Worm (Caenorhabditis elegans): ENCODE measurements around the gene ssup-72.

ssup-72 gene

DNA sequence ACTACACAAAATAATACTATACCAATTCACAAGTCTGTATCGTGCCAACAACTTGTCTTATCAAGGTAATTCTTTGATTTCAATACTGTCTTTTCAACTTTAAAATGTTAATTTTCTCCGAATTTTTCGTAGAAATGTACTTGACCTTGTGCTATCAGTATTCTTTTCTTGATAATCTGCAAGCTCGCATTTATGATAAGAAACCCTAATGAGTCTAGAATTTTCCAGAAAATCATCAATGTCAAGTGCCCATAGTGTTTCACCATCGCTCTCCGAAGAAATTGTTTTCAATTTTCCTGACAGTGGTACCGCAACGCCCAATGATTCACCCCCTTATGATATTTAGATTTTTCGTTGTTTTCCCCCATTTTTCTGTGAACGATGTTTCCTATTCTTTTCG lies 4.8 kb downstream of the ssup-72 start:
- TF ChIP-seq sma-9 (GFP tag; optimal IDR thresholded peaks at IDR 0.05) (no peak), sma-9 (tag; optimal IDR thresholded peaks at IDR 0.05) (no peak), fos-1 (tag; optimal IDR thresholded peaks at IDR 0.05) (peak; percentile 64)

DNA sequence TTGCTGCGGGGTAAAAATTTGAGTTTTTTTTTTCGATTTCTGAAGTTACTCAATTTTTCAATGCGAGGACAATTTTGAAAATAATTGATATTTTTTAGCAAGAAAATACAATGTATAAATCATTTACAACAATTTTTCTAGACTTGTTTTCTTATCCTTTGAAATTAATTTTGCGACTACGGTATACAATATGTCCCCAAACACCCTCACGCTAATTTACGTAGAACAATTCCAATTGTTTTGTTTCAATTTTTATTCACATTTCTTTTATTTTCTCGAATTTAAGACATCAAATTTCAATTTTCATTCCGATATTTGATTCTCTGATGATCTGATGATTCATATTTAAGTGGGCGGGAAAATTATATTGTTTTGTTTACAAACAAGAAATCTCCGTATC lies 5.6 kb downstream of the ssup-72 start:
- no peak for TF ChIP-seq mab-5 (tag; optimal IDR thresholded peaks at IDR 0.05)
- TF ChIP-seq nhr-23 (tag; optimal IDR thresholded peaks at IDR 0.05) = no peak
- no peak for TF ChIP-seq nhr-21 (tag; optimal IDR thresholded peaks at IDR 0.05)
- TF ChIP-seq lin-39 (tag; optimal IDR thresholded peaks at IDR 0.05) = no peak
- TF ChIP-seq sma-3 (GFP tag; optimal IDR thresholded peaks at IDR 0.05) = no peak
- TF ChIP-seq C34F6.9 (tag; optimal IDR thresholded peaks at IDR 0.05) = no peak
- TF ChIP-seq unc-39 (tag; optimal IDR thresholded peaks at IDR 0.05) = no peak
- TF ChIP-seq nhr-129 (tag; optimal IDR thresholded peaks at IDR 0.05) = no peak
- TF ChIP-seq R02D3.7 (tag; optimal IDR thresholded peaks at IDR 0.05) = no peak
- no peak for TF ChIP-seq unc-62 (GFP tag; optimal IDR thresholded peaks at IDR 0.05)
- TF ChIP-seq ama-1 (optimal IDR thresholded peaks at IDR 0.05) = no peak
- no peak for TF ChIP-seq lin-13 (GFP tag; optimal IDR thresholded peaks at IDR 0.05)
- TF ChIP-seq ztf-4 (tag; optimal IDR thresholded peaks at IDR 0.05) = no peak
- TF ChIP-seq F13H6.1 (tag; optimal IDR thresholded peaks at IDR 0.05) = no peak
- TF ChIP-seq nhr-6 (tag; optimal IDR thresholded peaks at IDR 0.05) = no peak
- TF ChIP-seq zag-1 (tag; optimal IDR thresholded peaks at IDR 0.05) = no peak
- TF ChIP-seq ztf-11 (tag; optimal IDR thresholded peaks at IDR 0.05) = no peak
- no peak for TF ChIP-seq nhr-11 (tag; optimal IDR thresholded peaks at IDR 0.05)
- no peak for TF ChIP-seq snpc-4 (tag; optimal IDR thresholded peaks at IDR 0.05)

DNA sequence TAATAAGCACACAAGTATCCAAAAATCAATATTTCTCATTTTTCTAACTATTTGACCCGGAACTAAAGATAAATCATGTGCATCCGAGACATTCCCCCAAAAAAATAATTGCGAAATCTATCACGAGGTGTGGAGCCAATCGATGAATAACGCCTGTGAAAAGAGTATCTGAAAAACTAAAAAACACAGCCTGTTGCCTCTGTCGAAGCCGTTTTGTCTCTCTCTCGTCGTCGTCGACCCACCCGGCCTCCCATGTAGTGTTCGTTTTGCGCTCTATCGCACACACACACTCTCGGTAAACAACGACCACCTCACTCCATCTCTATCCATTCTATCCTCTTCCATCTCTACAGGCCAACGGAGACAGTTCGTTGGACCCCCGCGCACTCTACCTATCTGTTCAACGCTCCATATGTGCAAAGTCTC lies 6.4 kb downstream of the ssup-72 start:
- TF ChIP-seq ceh-16 (tag; optimal IDR thresholded peaks at IDR 0.05) (no peak), nhr-21 (tag; optimal IDR thresholded peaks at IDR 0.05) (no peak), Y55F3AM.14 (GFP tag; optimal IDR thresholded peaks at IDR 0.05) (no peak), sem-4 (tag; optimal IDR thresholded peaks at IDR 0.05) (no peak), zag-1 (tag; optimal IDR thresholded peaks at IDR 0.05) (no peak), unc-39 (tag; optimal IDR thresholded peaks at IDR 0.05) (no peak), nhr-12 (tag; optimal IDR thresholded peaks at IDR 0.05) (no peak), mbf-1 (tag; optimal IDR thresholded peaks at IDR 0.05) (no peak), unc-55 (GFP tag; optimal IDR thresholded peaks at IDR 0.05) (peak; percentile 79), crh-2 (tag; optimal IDR thresholded peaks at IDR 0.05) (no peak), ztf-11 (tag; optimal IDR thresholded peaks at IDR 0.05) (no peak), mdl-1 (tag; optimal IDR thresholded peaks at IDR 0.05) (no peak), sma-9 (GFP tag; optimal IDR thresholded peaks at IDR 0.05) (peak; percentile 61), sma-9 (tag; optimal IDR thresholded peaks at IDR 0.05) (no peak), ztf-1 (GFP tag; conservative IDR thresholded peaks at IDR 0.05) (no peak), R02D3.7 (tag; optimal IDR thresholded peaks at IDR 0.05) (no peak), blmp-1 (tag; optimal IDR thresholded peaks at IDR 0.05; ENCODE audit: insufficient read depth) (peak; percentile 3), nhr-10 (tag; optimal IDR thresholded peaks at IDR 0.05) (no peak), elt-3 (tag; optimal IDR thresholded peaks at IDR 0.05) (no peak), nhr-77 (tag; optimal IDR thresholded peaks at IDR 0.05) (no peak), skn-1 (tag; optimal IDR thresholded peaks at IDR 0.05) (no peak), dmd-4 (tag; optimal IDR thresholded peaks at IDR 0.05) (no peak), gmeb-1 (tag; optimal IDR thresholded peaks at IDR 0.05) (no peak), nhr-237 (tag; optimal IDR thresholded peaks at IDR 0.05) (no peak), ZK546.5 (tag; optimal IDR thresholded peaks at IDR 0.05) (no peak), aly-2 (tag; optimal IDR thresholded peaks at IDR 0.05) (no peak), nhr-25 (tag; optimal IDR thresholded peaks at IDR 0.05) (peak; percentile 59), peb-1 (tag; optimal IDR thresholded peaks at IDR 0.05) (no peak), ztf-4 (tag; optimal IDR thresholded peaks at IDR 0.05) (peak; percentile 48), ceh-82 (tag; optimal IDR thresholded peaks at IDR 0.05) (no peak), C34F6.9 (tag; optimal IDR thresholded peaks at IDR 0.05) (peak; percentile 96), sma-3 (GFP tag; optimal IDR thresholded peaks at IDR 0.05) (peak; percentile 22), lin-11 (tag; optimal IDR thresholded peaks at IDR 0.05) (peak; percentile 64), lsy-2 (tag; optimal IDR thresholded peaks at IDR 0.05) (peak; percentile 38 to 65), mab-5 (tag; optimal IDR thresholded peaks at IDR 0.05) (peak; percentile 5), fos-1 (tag; optimal IDR thresholded peaks at IDR 0.05) (peak; percentile 8), F13H6.1 (tag; optimal IDR thresholded peaks at IDR 0.05) (peak; percentile 39), lin-39 (tag; optimal IDR thresholded peaks at IDR 0.05) (no peak), snpc-4 (tag; optimal IDR thresholded peaks at IDR 0.05) (no peak), ama-1 (optimal IDR thresholded peaks at IDR 0.05) (no peak), alr-1 (tag; optimal IDR thresholded peaks at IDR 0.05) (no peak), lin-13 (GFP tag; optimal IDR thresholded peaks at IDR 0.05) (no peak), nhr-6 (tag; optimal IDR thresholded peaks at IDR 0.05) (no peak), unc-62 (GFP tag; optimal IDR thresholded peaks at IDR 0.05) (no peak), nhr-23 (tag; optimal IDR thresholded peaks at IDR 0.05) (no peak), nhr-129 (tag; optimal IDR thresholded peaks at IDR 0.05) (peak; percentile 71), egl-27 (tag; optimal IDR thresholded peaks at IDR 0.05) (no peak), nhr-11 (tag; optimal IDR thresholded peaks at IDR 0.05) (no peak)

All from whole organism, L2 larva.